Worm (Caenorhabditis elegans): ENCODE data around the gene F53G2.2.

Gene F53G2.2

ce11 chrII:2518487-2518886 is 36.8 kb downstream of the F53G2.2 start:
- TF ChIP-seq skn-1 (tag; optimal IDR thresholded peaks at IDR 0.05) (no peak), sma-3 (GFP tag; optimal IDR thresholded peaks at IDR 0.05) (no peak), ZK546.5 (tag; optimal IDR thresholded peaks at IDR 0.05) (no peak), lin-11 (tag; optimal IDR thresholded peaks at IDR 0.05) (no peak), gmeb-1 (tag; optimal IDR thresholded peaks at IDR 0.05) (no peak), ceh-16 (tag; optimal IDR thresholded peaks at IDR 0.05) (no peak), alr-1 (tag; optimal IDR thresholded peaks at IDR 0.05) (no peak), lin-39 (tag; optimal IDR thresholded peaks at IDR 0.05) (no peak), snpc-4 (tag; optimal IDR thresholded peaks at IDR 0.05) (no peak), ztf-4 (tag; optimal IDR thresholded peaks at IDR 0.05) (no peak), nhr-11 (tag; optimal IDR thresholded peaks at IDR 0.05) (no peak), nhr-25 (tag; optimal IDR thresholded peaks at IDR 0.05) (no peak), ztf-1 (GFP tag; conservative IDR thresholded peaks at IDR 0.05) (no peak), elt-1 (tag; optimal IDR thresholded peaks at IDR 0.05) (no peak), Y55F3AM.14 (GFP tag; optimal IDR thresholded peaks at IDR 0.05) (no peak)

- TF ChIP-seq snpc-4 (tag; optimal IDR thresholded peaks at IDR 0.05): no peak
- no peak for TF ChIP-seq gmeb-1 (tag; optimal IDR thresholded peaks at IDR 0.05)
- no peak for TF ChIP-seq sem-4 (tag; optimal IDR thresholded peaks at IDR 0.05)
- no peak for TF ChIP-seq elt-1 (tag; optimal IDR thresholded peaks at IDR 0.05)
- no peak for TF ChIP-seq lin-11 (tag; optimal IDR thresholded peaks at IDR 0.05)
Measured at ce11 chrII:2521960-2522359, 40.2 kb downstream of the F53G2.2 start, which contains the start of gene bath-13. bath-13 (minus strand) TSS chrII:2522060.

ce11 chrII:2525652-2526051 is 43.9 kb downstream of the F53G2.2 start:
- no peak for TF ChIP-seq elt-3 (tag; optimal IDR thresholded peaks at IDR 0.05)
- TF ChIP-seq elt-1 (tag; optimal IDR thresholded peaks at IDR 0.05): no peak
- no peak for TF ChIP-seq Y55F3AM.14 (GFP tag; optimal IDR thresholded peaks at IDR 0.05)
- TF ChIP-seq lin-39 (tag; optimal IDR thresholded peaks at IDR 0.05): no peak
- TF ChIP-seq nhr-77 (tag; optimal IDR thresholded peaks at IDR 0.05): no peak
- no peak for TF ChIP-seq crh-2 (tag; optimal IDR thresholded peaks at IDR 0.05)
- TF ChIP-seq C34F6.9 (tag; optimal IDR thresholded peaks at IDR 0.05): no peak

ce11 chrII:2526887-2527286 is 45.2 kb downstream of the F53G2.2 start:
- no peak for TF ChIP-seq mbf-1 (tag; optimal IDR thresholded peaks at IDR 0.05)
- no peak for TF ChIP-seq sem-4 (tag; optimal IDR thresholded peaks at IDR 0.05)
- no peak for TF ChIP-seq C34F6.9 (tag; optimal IDR thresholded peaks at IDR 0.05)
- no peak for TF ChIP-seq lin-11 (tag; optimal IDR thresholded peaks at IDR 0.05)
- TF ChIP-seq nhr-129 (tag; optimal IDR thresholded peaks at IDR 0.05): no peak
- no peak for TF ChIP-seq R02D3.7 (tag; optimal IDR thresholded peaks at IDR 0.05)
- TF ChIP-seq nhr-12 (tag; optimal IDR thresholded peaks at IDR 0.05): no peak
- no peak for TF ChIP-seq alr-1 (tag; optimal IDR thresholded peaks at IDR 0.05)
- no peak for TF ChIP-seq ceh-16 (tag; optimal IDR thresholded peaks at IDR 0.05)
- no peak for TF ChIP-seq ceh-82 (tag; optimal IDR thresholded peaks at IDR 0.05)
- no peak for TF ChIP-seq nhr-25 (tag; optimal IDR thresholded peaks at IDR 0.05)
- no peak for TF ChIP-seq lin-39 (tag; optimal IDR thresholded peaks at IDR 0.05)

DNA sequence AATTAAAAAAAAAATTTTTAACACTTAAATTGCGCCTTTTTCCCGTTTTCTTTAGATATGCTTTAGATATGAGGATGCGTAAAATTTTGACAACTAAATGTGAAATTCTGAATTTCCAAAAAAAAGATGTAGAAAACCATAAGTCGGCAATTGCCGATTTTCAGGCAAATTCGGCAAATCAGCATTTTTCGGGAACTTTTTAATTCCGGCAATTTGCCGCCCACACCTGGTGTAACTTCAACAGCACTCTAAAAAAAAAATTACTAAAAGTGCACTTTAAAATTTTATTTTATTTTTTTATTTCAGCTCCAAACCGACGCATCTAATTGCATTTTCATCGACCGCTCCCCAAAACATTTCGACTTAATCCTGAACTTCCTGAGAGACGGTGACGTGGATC is 48.8 kb downstream of the F53G2.2 start, which contains the start of gene K02F6.6:
Gene K02F6.6 (plus strand): TSS at position 301 of the 400 bp plus-strand sequence.
- no peak for TF ChIP-seq nhr-11 (tag; optimal IDR thresholded peaks at IDR 0.05)
- TF ChIP-seq crh-2 (tag; optimal IDR thresholded peaks at IDR 0.05): no peak
- TF ChIP-seq F13H6.1 (tag; optimal IDR thresholded peaks at IDR 0.05): no peak
- TF ChIP-seq ztf-4 (tag; optimal IDR thresholded peaks at IDR 0.05): no peak
- no peak for TF ChIP-seq skn-1 (tag; optimal IDR thresholded peaks at IDR 0.05)
- no peak for TF ChIP-seq fos-1 (tag; optimal IDR thresholded peaks at IDR 0.05)
- TF ChIP-seq elt-1 (tag; optimal IDR thresholded peaks at IDR 0.05): no peak
- TF ChIP-seq ceh-16 (tag; optimal IDR thresholded peaks at IDR 0.05): no peak
- no peak for TF ChIP-seq unc-55 (GFP tag; optimal IDR thresholded peaks at IDR 0.05)
- no peak for TF ChIP-seq nhr-6 (tag; optimal IDR thresholded peaks at IDR 0.05)
- no peak for TF ChIP-seq nhr-23 (tag; optimal IDR thresholded peaks at IDR 0.05)
- TF ChIP-seq R02D3.7 (tag; optimal IDR thresholded peaks at IDR 0.05): no peak
- TF ChIP-seq nhr-10 (tag; optimal IDR thresholded peaks at IDR 0.05): no peak
- no peak for TF ChIP-seq snpc-4 (tag; optimal IDR thresholded peaks at IDR 0.05)
- TF ChIP-seq ama-1 (optimal IDR thresholded peaks at IDR 0.05): no peak
